Worm (Caenorhabditis elegans) whole organism, midembryonic: ENCODE data around the gene chil-24.
"Not testable (repeated sequence)": the region's sequence is repeated elsewhere in the genome, so short reads cannot be mapped to it uniquely, and the experiment has no call there.

ENCODE experiments used
- T22C8.4 ChIP-seq: fragments of 200-800 bp; sonication (Bioruptor generic); IDR thresholded peaks from 2 replicates; pipeline ENCODE4 v1.3.6; 2022; ENCODE audit warnings: missing genetic modification characterization, missing compliant biosample characterization
- cog-1 ChIP-seq: sonication (generic microtip); optimal IDR thresholded peaks from 2 replicates; lab custom pipeline; 2016; ENCODE audit warnings: missing genetic modification characterization, missing compliant biosample characterization
- flt-1 ChIP-seq: fragments of 200-800 bp; sonication (Bioruptor generic); IDR thresholded peaks from 2 replicates; pipeline ENCODE4 v1.3.6; 2022; ENCODE audit warnings: missing genetic modification characterization, missing compliant biosample characterization
- klf-2 ChIP-seq: fragments of 200-800 bp; sonication (Bioruptor generic); conservative IDR thresholded peaks from 2 replicates; pipeline ENCODE4 v1.3.6; 2022; ENCODE audit warnings: missing genetic modification reagents, missing genetic modification characterization, missing compliant biosample characterization
- med-1 ChIP-seq: sonication (generic microtip); optimal IDR thresholded peaks from 2 replicates; lab custom pipeline; 2017; ENCODE audit warnings: missing genetic modification characterization, mild to moderate bottlenecking, missing compliant biosample characterization, antibody characterized with exemption, missing genetic modification reagents; ENCODE audit not compliant: insufficient read depth
- ref-1 ChIP-seq: fragments of 200-800 bp; sonication (Bioruptor generic); conservative IDR thresholded peaks from 2 replicates; pipeline ENCODE4 v1.3.6; 2022; ENCODE audit warnings: missing genetic modification reagents, missing genetic modification characterization, missing compliant biosample characterization
- tab-1 ChIP-seq: fragments of 200-800 bp; sonication (Bioruptor generic); IDR thresholded peaks from 2 replicates; pipeline ENCODE4 v1.3.6; 2022; ENCODE audit warnings: missing genetic modification characterization, missing compliant biosample characterization
- ztf-23 ChIP-seq: fragments of 200-800 bp; sonication (Bioruptor generic); IDR thresholded peaks from 2 replicates; pipeline ENCODE4 v1.3.6; 2022; ENCODE audit warnings: missing genetic modification reagents, missing genetic modification characterization, missing compliant biosample characterization
- ztf-29 ChIP-seq: fragments of 200-800 bp; sonication (Bioruptor generic); IDR thresholded peaks from 2 replicates; pipeline ENCODE4 v1.3.6; 2022; ENCODE audit warnings: missing genetic modification reagents, missing genetic modification characterization, missing compliant biosample characterization

- TF ChIP-seq ztf-29 (GFP tag; lab: Robert Waterston, UW); cog-1 (tag; lab: Kevin White, UChicago); ztf-23; flt-1 (GFP tag; lab: Robert Waterston, UW); med-1; klf-2; tab-1; T22C8.4 (GFP tag; lab: Robert Waterston, UW); ref-1: not testable (repeated sequence)
Measured at ce11 chrII:3142855-3143254, 13.9 kb downstream of the chil-24 start, which contains the start of gene sri-42.
